Fruit fly (Drosophila melanogaster): Measurements from ENCODE around the gene CG14631.

DNA sequence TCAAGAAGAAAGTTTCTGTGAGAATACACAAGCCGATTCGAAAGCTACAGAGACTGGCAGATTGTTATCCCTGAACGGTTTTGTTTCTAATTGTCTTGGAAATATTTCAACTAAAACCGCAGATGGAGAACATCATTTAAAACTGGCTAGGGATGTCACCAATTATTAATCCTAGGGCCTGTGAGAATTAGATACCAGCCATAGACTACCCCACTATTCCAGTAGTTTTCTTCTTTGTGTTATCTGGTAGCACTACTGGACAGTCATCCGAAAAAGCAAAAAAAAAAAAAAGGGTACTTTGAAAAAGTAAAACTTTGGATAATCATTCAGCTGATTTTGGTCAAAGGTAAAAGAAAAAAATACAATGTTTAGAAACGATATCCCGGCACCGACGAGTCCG is 21.6 kb upstream of the CG14631 start, which contains the start of gene CG18823:
- TF ChIP-seq usp (GFP tag; optimal IDR thresholded peaks at IDR 0.05), result no peak
- TF ChIP-seq psq (GFP tag; optimal IDR thresholded peaks at IDR 0.05), result no peak
- TF ChIP-seq Dfd (GFP tag; optimal IDR thresholded peaks at IDR 0.05), result no peak
- TF ChIP-seq pan (optimal IDR thresholded peaks at IDR 0.05), result no peak
- TF ChIP-seq Abd-B (GFP tag; optimal IDR thresholded peaks at IDR 0.05), result no peak
- TF ChIP-seq lola (GFP tag; optimal IDR thresholded peaks at IDR 0.05), result no peak
- no peak for TF ChIP-seq dmrt93B (GFP tag; optimal IDR thresholded peaks at IDR 0.05)
- no peak for TF ChIP-seq brk (GFP tag; optimal IDR thresholded peaks at IDR 0.05)
- TF ChIP-seq tai (GFP tag; optimal IDR thresholded peaks at IDR 0.05), result no peak
- TF ChIP-seq sv (GFP tag; optimal IDR thresholded peaks at IDR 0.05), result no peak
- no peak for TF ChIP-seq OdsH (GFP tag; optimal IDR thresholded peaks at IDR 0.05)
- TF ChIP-seq sage (GFP tag; optimal IDR thresholded peaks at IDR 0.05), result no peak
